Fruit fly (Drosophila melanogaster) whole organism, prepupa: ENCODE results near the gene CG14518.

ENCODE experiments used
- CG10669 ChIP-seq: fragments of 200-800 bp; sonication (Bioruptor generic); optimal IDR thresholded peaks from 3 replicates; lab custom pipeline; 2018; ENCODE audit warnings: missing biosample characterization, mild to moderate bottlenecking, missing genetic modification characterization, moderate library complexity
- CG6792 ChIP-seq: fragments of 200-800 bp; sonication (Bioruptor generic); optimal IDR thresholded peaks from 3 replicates; lab custom pipeline; 2016; ENCODE audit warnings: missing biosample characterization, missing genetic modification characterization
- CG7368 ChIP-seq: fragments of 200-800 bp; sonication (Bioruptor generic); optimal IDR thresholded peaks from 3 replicates; lab custom pipeline; 2016; ENCODE audit warnings: missing biosample characterization, missing genetic modification characterization
- Hr4 ChIP-seq: fragments of 200-800 bp; sonication (Bioruptor generic); optimal IDR thresholded peaks from 3 replicates; lab custom pipeline; 2016; ENCODE audit warnings: missing biosample characterization, missing genetic modification characterization
- OdsH ChIP-seq: fragments of 200-800 bp; sonication (Bioruptor generic); optimal IDR thresholded peaks from 3 replicates; lab custom pipeline; 2016; ENCODE audit warnings: missing biosample characterization, missing genetic modification characterization
- Smox ChIP-seq: fragments of 200-800 bp; sonication (Bioruptor generic); optimal IDR thresholded peaks from 3 replicates; lab custom pipeline; 2016; ENCODE audit warnings: missing biosample characterization, missing genetic modification characterization
- esn ChIP-seq: fragments of 200-800 bp; sonication (Bioruptor generic); optimal IDR thresholded peaks from 2 replicates; lab custom pipeline; 2016; ENCODE audit warnings: missing biosample characterization, mild to moderate bottlenecking, missing genetic modification characterization, moderate library complexity
- fd85E ChIP-seq: fragments of 200-800 bp; sonication (Bioruptor generic); optimal IDR thresholded peaks from 3 replicates; lab custom pipeline; 2016; ENCODE audit warnings: missing biosample characterization, missing genetic modification characterization
- ss ChIP-seq, 2 experiments: fragments of 200-800 bp; sonication (Bioruptor generic); optimal IDR thresholded peaks; 2 replicates in 1 of 2; 3 replicates in 1 of 2; lab custom pipeline; 2017 to 2018; ENCODE audit warnings: mild to moderate bottlenecking in 2 of 2, missing biosample characterization in 2 of 2, missing genetic modification characterization in 2 of 2, moderate library complexity in 1 of 2

dm6 chr3R:29071141-29071540 lies 46.4 kb downstream of the CG14518 start:
- TF ChIP-seq Hr4 (GFP tag; lab: Kevin White, UChicago) (no peak), CG10669 (GFP tag; lab: Kevin White, UChicago) (no peak), esn (GFP tag; lab: Kevin White, UChicago) (no peak), CG6792 (no peak), Smox (GFP tag; lab: Kevin White, UChicago) (no peak), fd85E (GFP tag; lab: Kevin White, UChicago) (no peak), CG7368 (no peak), OdsH (GFP tag; lab: Kevin White, UChicago) (no peak), ss (GFP tag; optimal IDR thresholded peaks at IDR 0.05; lab: Kevin White, UChicago) (no peak)
